Fruit fly (Drosophila melanogaster): ENCODE results near the gene prg.
A peak's percentile ranks its signal among the peaks of the same experiment; 100 is the strongest.

DNA sequence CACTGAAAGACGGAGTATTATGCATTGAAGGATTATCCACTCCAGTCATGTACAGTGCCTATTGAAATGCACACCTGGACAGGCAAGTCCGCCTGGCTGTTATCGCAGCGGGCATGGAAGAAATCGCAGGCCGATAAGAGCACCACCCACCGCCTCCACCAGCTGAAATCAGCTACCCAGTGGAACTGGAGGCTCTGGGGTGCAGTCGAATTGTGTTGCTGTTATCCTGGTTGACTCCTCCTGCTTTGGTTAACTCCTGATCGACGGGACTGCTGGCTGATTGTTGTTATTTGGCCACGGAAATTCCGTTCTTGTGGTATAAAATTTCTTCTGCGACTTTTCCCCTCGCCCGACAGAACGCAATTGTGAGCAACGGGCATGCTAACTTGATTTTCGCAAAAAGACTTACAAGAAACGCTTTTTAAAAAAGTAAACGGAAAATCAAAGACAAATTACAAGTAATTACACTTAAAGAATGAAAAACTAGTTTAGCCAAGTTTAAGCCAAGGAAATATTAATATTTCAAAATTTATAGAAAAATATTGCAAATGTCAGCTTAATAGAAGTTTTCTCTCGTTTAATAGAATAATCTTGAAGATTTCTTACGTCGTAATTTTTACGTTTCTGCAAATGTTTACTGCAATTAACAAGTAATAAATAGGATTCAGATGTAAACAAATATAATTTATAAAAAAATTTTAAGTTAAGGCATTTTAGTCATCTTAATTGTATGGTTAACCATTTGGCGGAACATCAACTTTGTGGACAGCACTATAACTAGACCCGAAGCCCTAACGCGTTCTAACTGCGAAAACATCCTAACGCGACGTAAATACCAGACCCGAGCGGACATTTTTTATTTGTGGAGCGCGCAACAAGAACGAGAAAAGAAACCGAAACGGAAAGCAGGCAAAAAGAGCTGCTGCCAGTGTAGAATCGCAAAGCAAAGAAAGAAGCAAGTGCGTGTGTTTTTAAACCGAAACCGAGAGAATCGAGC is 49.1 kb upstream of the prg start, which contains the start of the genes CG13398 and Akap200:
- TF ChIP-seq tai (GFP tag; optimal IDR thresholded peaks at IDR 0.05) (no peak), usp (GFP tag; optimal IDR thresholded peaks at IDR 0.05) (no peak), rgr (GFP tag; optimal IDR thresholded peaks at IDR 0.05) (peak; percentile 6), h (GFP tag; optimal IDR thresholded peaks at IDR 0.05) (peak; percentile 13), Rel (GFP tag; optimal IDR thresholded peaks at IDR 0.05) (no peak), Rel (tag; optimal IDR thresholded peaks at IDR 0.05) (peak; percentile 29), woc (GFP tag; optimal IDR thresholded peaks at IDR 0.05) (peak; percentile 76), br (GFP tag; optimal IDR thresholded peaks at IDR 0.05) (no peak), dsf (GFP tag; optimal IDR thresholded peaks at IDR 0.05; ENCODE audit: borderline replicate concordance) (no peak), Abd-B (GFP tag; optimal IDR thresholded peaks at IDR 0.05) (no peak), pan (optimal IDR thresholded peaks at IDR 0.05) (no peak), Dif (GFP tag; optimal IDR thresholded peaks at IDR 0.05; ENCODE audit: partially characterized antibody) (peak; percentile 54), brk (GFP tag; optimal IDR thresholded peaks at IDR 0.05) (no peak)

All from whole organism, wandering third instar larva.